Fruit fly (Drosophila melanogaster) whole organism, adult: Measurements from ENCODE around the gene mthl2.
A peak's percentile ranks its signal among the peaks of the same experiment; 100 is the strongest.

Experiments
- CG11617 ChIP-seq: fragments of 200-800 bp; sonication (Bioruptor generic); optimal IDR thresholded peaks from 2 replicates; lab custom pipeline; 2017; ENCODE audit warnings: mild to moderate bottlenecking, missing biosample characterization, missing genetic modification reagents, missing genetic modification characterization
- CG12768 ChIP-seq: fragments of 200-800 bp; sonication (Bioruptor generic); optimal IDR thresholded peaks from 2 replicates; lab custom pipeline; 2017; ENCODE audit warnings: missing biosample characterization, missing genetic modification characterization, mild to moderate bottlenecking, moderate library complexity, missing genetic modification reagents
- CG14711 ChIP-seq: fragments of 200-800 bp; sonication (Bioruptor generic); optimal IDR thresholded peaks from 2 replicates; lab custom pipeline; 2018; ENCODE audit warnings: missing biosample characterization, mild to moderate bottlenecking, missing genetic modification characterization, moderate library complexity
- CG1620 ChIP-seq: fragments of 200-800 bp; sonication (Bioruptor generic); optimal IDR thresholded peaks from 2 replicates; lab custom pipeline; 2016; ENCODE audit warnings: missing biosample characterization, missing genetic modification characterization
- CG33017 ChIP-seq: fragments of 200-800 bp; sonication (Bioruptor generic); optimal IDR thresholded peaks from 2 replicates; lab custom pipeline; 2018; ENCODE audit warnings: missing biosample characterization, mild to moderate bottlenecking, missing genetic modification characterization, moderate library complexity
- CG5204 ChIP-seq: fragments of 200-800 bp; sonication (Bioruptor generic); optimal IDR thresholded peaks from 2 replicates; lab custom pipeline; 2016; ENCODE audit warnings: missing biosample characterization, missing genetic modification characterization
- CG7045 ChIP-seq: fragments of 200-800 bp; sonication (Bioruptor generic); optimal IDR thresholded peaks from 2 replicates; lab custom pipeline; 2017; ENCODE audit warnings: missing biosample characterization, mild to moderate bottlenecking, missing genetic modification characterization
- CG7101 ChIP-seq: fragments of 200-800 bp; sonication (Bioruptor generic); optimal IDR thresholded peaks from 2 replicates; lab custom pipeline; 2018; ENCODE audit warnings: missing biosample characterization, mild to moderate bottlenecking, missing genetic modification characterization, moderate library complexity
- Clk ChIP-seq: fragments of 200-800 bp; sonication (Bioruptor generic); optimal IDR thresholded peaks from 2 replicates; lab custom pipeline; 2017; ENCODE audit warnings: missing biosample characterization, missing genetic modification characterization
- Crg-1 ChIP-seq: fragments of 200-800 bp; sonication (Bioruptor generic); optimal IDR thresholded peaks from 2 replicates; lab custom pipeline; 2016; ENCODE audit warnings: missing biosample characterization, missing genetic modification characterization
- Hr96 ChIP-seq: fragments of 200-800 bp; sonication (Bioruptor generic); optimal IDR thresholded peaks from 2 replicates; lab custom pipeline; 2016; ENCODE audit warnings: missing biosample characterization, missing genetic modification characterization
- Mnt ChIP-seq: fragments of 200-800 bp; sonication (Bioruptor generic); optimal IDR thresholded peaks from 2 replicates; lab custom pipeline; 2016; ENCODE audit warnings: missing biosample characterization, mild to moderate bottlenecking, missing genetic modification characterization
- bab1 ChIP-seq: fragments of 200-800 bp; sonication (Bioruptor generic); optimal IDR thresholded peaks from 3 replicates; lab custom pipeline; 2019; ENCODE audit warnings: missing biosample characterization, mild to moderate bottlenecking, missing genetic modification characterization, moderate library complexity
- cic ChIP-seq: fragments of 200-800 bp; sonication (Bioruptor generic); optimal IDR thresholded peaks from 2 replicates; lab custom pipeline; 2017; ENCODE audit warnings: missing biosample characterization, mild to moderate bottlenecking, missing genetic modification characterization, moderate library complexity
- cnc ChIP-seq, 2 experiments: fragments of >200 bp; optimal IDR thresholded peaks; 2 replicates each; lab custom pipeline; 2017
- kay ChIP-seq: fragments of 200-800 bp; sonication (Bioruptor generic); peaks from one replicate; lab custom pipeline; 2016; ENCODE audit warnings: missing biosample characterization, missing genetic modification characterization, borderline replicate concordance
- ovo ChIP-seq: fragments of 200-800 bp; sonication (Bioruptor generic); optimal IDR thresholded peaks from 2 replicates; lab custom pipeline; 2016; ENCODE audit warnings: missing biosample characterization, missing genetic modification characterization
- pad ChIP-seq: fragments of 200-800 bp; sonication (Bioruptor generic); optimal IDR thresholded peaks from 3 replicates; lab custom pipeline; 2017; ENCODE audit warnings: missing biosample characterization, missing genetic modification characterization, mild to moderate bottlenecking, moderate library complexity, missing genetic modification reagents
- tj ChIP-seq: fragments of 200-800 bp; sonication (Bioruptor generic); optimal IDR thresholded peaks from 3 replicates; lab custom pipeline; 2017; ENCODE audit warnings: missing biosample characterization, mild to moderate bottlenecking, missing genetic modification characterization, moderate library complexity
- toe ChIP-seq: fragments of 200-800 bp; sonication (Bioruptor generic); optimal IDR thresholded peaks from 2 replicates; lab custom pipeline; 2016; ENCODE audit warnings: missing biosample characterization, missing genetic modification characterization

Gene mthl2

dm6 chr3L:5621908-5622307 is 17.3 kb downstream of the mthl2 start:
- TF ChIP-seq toe (no peak), tj (no peak), Crg-1 (GFP tag; lab: Kevin White, UChicago) (no peak), cic (no peak), CG11617 (GFP tag; lab: Kevin White, UChicago) (no peak)

dm6 chr3L:5623296-5623695 is 18.7 kb downstream of the mthl2 start:
- TF ChIP-seq kay (GFP tag; lab: Kevin White, UChicago) = no peak
- no peak for TF ChIP-seq tj
- TF ChIP-seq Mnt (GFP tag; lab: Kevin White, UChicago) = no peak
- no peak for TF ChIP-seq bab1 (GFP tag; lab: Kevin White, UChicago)
- no peak for TF ChIP-seq CG33017 (tag; lab: Kevin White, UChicago)
- TF ChIP-seq CG11617 (GFP tag; lab: Kevin White, UChicago) = no peak
- TF ChIP-seq CG5204 = no peak
- TF ChIP-seq Crg-1 (GFP tag; lab: Kevin White, UChicago) = no peak
- no peak for TF ChIP-seq CG14711 (tag; lab: Kevin White, UChicago)
- no peak for TF ChIP-seq ovo (GFP tag; lab: Kevin White, UChicago)
- no peak for TF ChIP-seq CG7045
- TF ChIP-seq Clk (GFP tag; lab: Kevin White, UChicago) = no peak
- TF ChIP-seq CG1620 (GFP tag; lab: Kevin White, UChicago) = no peak

- TF ChIP-seq Crg-1 (GFP tag; lab: Kevin White, UChicago) = no peak
- no peak for TF ChIP-seq pad
- TF ChIP-seq toe = no peak
- no peak for TF ChIP-seq Hr96 (GFP tag; lab: Kevin White, UChicago)
- no peak for TF ChIP-seq CG7045
- TF ChIP-seq cic = no peak
- no peak for TF ChIP-seq cnc (optimal IDR thresholded peaks at IDR 0.05; lab: Kevin White, UChicago)
- no peak for TF ChIP-seq kay (GFP tag; lab: Kevin White, UChicago)
- TF ChIP-seq CG11617 (GFP tag; lab: Kevin White, UChicago) = no peak
- no peak for TF ChIP-seq CG14711 (tag; lab: Kevin White, UChicago)
- no peak for TF ChIP-seq CG5204
These were observed 20.6 kb downstream of the mthl2 start for dm6 chr3L:5625121-5625667.

DNA sequence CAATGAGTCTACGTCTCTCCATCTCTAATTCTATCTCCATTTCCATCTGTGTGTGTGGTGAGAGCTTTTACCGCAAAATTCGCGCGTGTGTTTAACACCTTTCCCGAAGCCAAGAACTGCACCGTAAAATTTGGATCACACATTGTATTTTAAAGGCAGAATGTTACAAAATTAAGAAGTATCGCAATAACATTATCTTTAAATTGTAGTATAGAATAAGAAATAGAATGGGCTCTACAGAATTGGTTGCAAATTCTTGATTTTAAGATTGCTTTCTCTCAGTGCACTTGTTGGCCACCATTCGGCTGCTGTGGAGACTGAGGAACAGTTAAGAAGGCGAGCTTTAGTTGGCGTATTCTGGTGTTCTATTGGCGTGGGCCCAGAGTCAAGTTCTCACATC is 21.9 kb downstream of the mthl2 start:
- no peak for TF ChIP-seq CG1620 (GFP tag; lab: Kevin White, UChicago)
- TF ChIP-seq CG12768 = no peak
- no peak for TF ChIP-seq Mnt (GFP tag; lab: Kevin White, UChicago)
- no peak for TF ChIP-seq cic
- no peak for TF ChIP-seq Crg-1 (GFP tag; lab: Kevin White, UChicago)
- TF ChIP-seq bab1 (GFP tag; lab: Kevin White, UChicago) = no peak
- TF ChIP-seq toe = no peak
- no peak for TF ChIP-seq CG5204
- TF ChIP-seq Clk (GFP tag; lab: Kevin White, UChicago) = no peak
- no peak for TF ChIP-seq CG7045
- no peak for TF ChIP-seq CG14711 (tag; lab: Kevin White, UChicago)
- TF ChIP-seq CG33017 (tag; lab: Kevin White, UChicago) = no peak
- TF ChIP-seq Hr96 (GFP tag; lab: Kevin White, UChicago) = no peak
- TF ChIP-seq CG7101 = no peak
- no peak for TF ChIP-seq CG11617 (GFP tag; lab: Kevin White, UChicago)

dm6 chr3L:5627816-5628215 is 23.2 kb downstream of the mthl2 start:
- TF ChIP-seq CG7101 = no peak
- TF ChIP-seq CG33017 (tag; lab: Kevin White, UChicago) = no peak
- no peak for TF ChIP-seq tj
- no peak for TF ChIP-seq ovo (GFP tag; lab: Kevin White, UChicago)
- TF ChIP-seq Crg-1 (GFP tag; lab: Kevin White, UChicago) = no peak
- TF ChIP-seq CG1620 (GFP tag; lab: Kevin White, UChicago) = no peak
- no peak for TF ChIP-seq CG5204
- no peak for TF ChIP-seq bab1 (GFP tag; lab: Kevin White, UChicago)
- no peak for TF ChIP-seq CG7045
- no peak for TF ChIP-seq Mnt (GFP tag; lab: Kevin White, UChicago)
- no peak for TF ChIP-seq Clk (GFP tag; lab: Kevin White, UChicago)
- no peak for TF ChIP-seq cnc (optimal IDR thresholded peaks at IDR 0.05; lab: Kevin White, UChicago)
- no peak for TF ChIP-seq cic
- TF ChIP-seq pad = no peak
- no peak for TF ChIP-seq kay (GFP tag; lab: Kevin White, UChicago)
- TF ChIP-seq CG14711 (tag; lab: Kevin White, UChicago) = no peak
- no peak for TF ChIP-seq CG11617 (GFP tag; lab: Kevin White, UChicago)
- TF ChIP-seq CG12768 = no peak
- no peak for TF ChIP-seq Hr96 (GFP tag; lab: Kevin White, UChicago)

- TF ChIP-seq CG12768 = no peak
- TF ChIP-seq kay (GFP tag; lab: Kevin White, UChicago) = peak; percentile 76
- TF ChIP-seq toe = peak; percentile 32
These were observed 25.6 kb downstream of the mthl2 start for dm6 chr3L:5630176-5630583.

DNA sequence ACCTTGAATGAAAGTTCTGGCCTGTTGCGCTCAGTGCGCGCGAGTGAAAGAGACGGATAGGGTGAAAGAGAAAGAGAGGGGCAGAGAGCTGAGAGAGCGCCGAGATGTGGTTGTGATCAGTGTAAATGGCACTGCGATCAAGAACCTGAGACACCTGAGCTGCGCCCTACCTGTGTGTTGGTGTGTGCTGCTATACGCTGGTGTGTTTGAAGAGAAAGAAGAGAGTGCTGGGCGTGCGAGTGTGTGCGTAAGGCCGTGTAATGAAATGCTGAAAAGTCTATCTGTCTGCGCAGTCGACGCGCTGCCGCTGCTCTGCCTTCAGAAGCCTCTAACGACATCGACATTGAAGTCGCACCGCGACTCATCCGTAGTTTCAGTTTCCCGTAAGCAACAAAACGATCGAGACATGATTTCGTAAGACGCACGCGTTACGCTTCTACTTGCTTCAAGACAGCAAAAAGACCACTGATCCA is 26.1 kb downstream of the mthl2 start, which contains the start of gene Blimp-1:
TSS of gene Blimp-1 (plus strand) at position 376 of the 473 bp plus-strand sequence.
- TF ChIP-seq Mnt (GFP tag; lab: Kevin White, UChicago) (peak; percentile 31), Clk (GFP tag; lab: Kevin White, UChicago) (peak; percentile 13), Crg-1 (GFP tag; lab: Kevin White, UChicago) (no peak), kay (GFP tag; lab: Kevin White, UChicago) (no peak), CG11617 (GFP tag; lab: Kevin White, UChicago) (no peak), CG1620 (GFP tag; lab: Kevin White, UChicago) (no peak), CG7101 (no peak), toe (no peak), cic (peak; percentile 50), CG12768 (peak; percentile 5), Hr96 (GFP tag; lab: Kevin White, UChicago) (no peak), CG33017 (tag; lab: Kevin White, UChicago) (no peak), cnc (optimal IDR thresholded peaks at IDR 0.05; lab: Kevin White, UChicago) (no peak), CG5204 (no peak), pad (no peak), tj (no peak)
